Worm (Caenorhabditis elegans) whole organism, L2 larva: ENCODE data around the gene C12D5.4.
A peak's percentile ranks its signal among the peaks of the same experiment; 100 is the strongest.

ENCODE experiments used
- C34F6.9 ChIP-seq: fragments of 150-350 bp; optimal IDR thresholded peaks from 2 replicates; lab custom pipeline; 2014; ENCODE audit warnings: missing biosample characterization, missing genetic modification characterization
- F13H6.1 ChIP-seq: sonication (generic microtip); optimal IDR thresholded peaks from 2 replicates; lab custom pipeline; 2016; ENCODE audit warnings: missing genetic modification characterization, missing compliant biosample characterization
- R02D3.7 ChIP-seq: fragments of 150-350 bp; optimal IDR thresholded peaks from 2 replicates; lab custom pipeline; 2014; ENCODE audit warnings: missing biosample characterization, missing genetic modification characterization
- ZK546.5 ChIP-seq: sonication (generic microtip); optimal IDR thresholded peaks from 2 replicates; lab custom pipeline; 2017; ENCODE audit warnings: missing biosample characterization, missing genetic modification characterization
- ama-1 ChIP-seq: fragments of 150-350 bp; optimal IDR thresholded peaks from 2 replicates; lab custom pipeline; 2018; ENCODE audit warnings: inconsistent platforms
- blmp-1 ChIP-seq: sonication (generic microtip); optimal IDR thresholded peaks from 2 replicates; lab custom pipeline; 2017; ENCODE audit warnings: missing genetic modification characterization, mild to moderate bottlenecking, missing compliant biosample characterization, antibody characterized with exemption, moderate library complexity; ENCODE audit not compliant: insufficient read depth
- ceh-16 ChIP-seq: fragments of 150-350 bp; optimal IDR thresholded peaks from 2 replicates; lab custom pipeline; 2014; ENCODE audit warnings: missing biosample characterization, missing genetic modification characterization
- ceh-82 ChIP-seq: fragments of 150-350 bp; optimal IDR thresholded peaks from 2 replicates; lab custom pipeline; 2014; ENCODE audit warnings: missing biosample characterization, missing genetic modification characterization
- crh-2 ChIP-seq: sonication (generic microtip); optimal IDR thresholded peaks from 2 replicates; lab custom pipeline; 2017; ENCODE audit warnings: missing biosample characterization, missing genetic modification characterization
- egl-27 ChIP-seq: sonication (generic microtip); optimal IDR thresholded peaks from 3 replicates; lab custom pipeline; 2017; ENCODE audit warnings: missing biosample characterization, missing genetic modification reagents, missing genetic modification characterization
- elt-1 ChIP-seq: fragments of 150-350 bp; optimal IDR thresholded peaks from 2 replicates; lab custom pipeline; 2014; ENCODE audit warnings: missing biosample characterization, missing genetic modification characterization
- fos-1 ChIP-seq: fragments of 150-350 bp; optimal IDR thresholded peaks from 2 replicates; lab custom pipeline; 2014; ENCODE audit warnings: missing biosample characterization, missing genetic modification characterization
- gmeb-1 ChIP-seq: fragments of 150-350 bp; optimal IDR thresholded peaks from 2 replicates; lab custom pipeline; 2014; ENCODE audit warnings: missing biosample characterization, missing genetic modification characterization
- lin-11 ChIP-seq: fragments of 150-350 bp; sonication (generic microtip); optimal IDR thresholded peaks from 2 replicates; lab custom pipeline; 2014; ENCODE audit warnings: missing biosample characterization, missing genetic modification characterization, inconsistent platforms, mixed read lengths
- lin-13 ChIP-seq: fragments of 150-350 bp; optimal IDR thresholded peaks from 2 replicates; lab custom pipeline; 2014; ENCODE audit warnings: missing biosample characterization, missing genetic modification reagents, missing genetic modification characterization
- lin-39 ChIP-seq: fragments of 150-350 bp; optimal IDR thresholded peaks from 2 replicates; lab custom pipeline; 2014; ENCODE audit warnings: missing biosample characterization, missing genetic modification reagents, missing genetic modification characterization
- lsy-2 ChIP-seq, 2 experiments: fragments of 150-350 bp in 1 of 2; sonication (generic microtip) in 1 of 2; optimal IDR thresholded peaks; 2 replicates each; lab custom pipeline; 2014 to 2017; ENCODE audit warnings: missing biosample characterization in 2 of 2, missing genetic modification characterization in 2 of 2
- mab-5 ChIP-seq: fragments of 150-350 bp; optimal IDR thresholded peaks from 2 replicates; lab custom pipeline; 2014; ENCODE audit warnings: missing biosample characterization, missing genetic modification characterization
- mdl-1 ChIP-seq, 2 experiments: fragments of 150-350 bp in 1 of 2; sonication (generic microtip) in 1 of 2; optimal IDR thresholded peaks; 2 replicates each; lab custom pipeline; 2017; ENCODE audit warnings: missing biosample characterization in 2 of 2, missing genetic modification characterization in 2 of 2
- nhr-10 ChIP-seq: sonication (generic microtip); optimal IDR thresholded peaks from 2 replicates; lab custom pipeline; 2017; ENCODE audit warnings: missing biosample characterization, missing genetic modification characterization
- nhr-129 ChIP-seq: fragments of 150-350 bp; optimal IDR thresholded peaks from 2 replicates; lab custom pipeline; 2014; ENCODE audit warnings: missing biosample characterization, missing genetic modification characterization
- nhr-237 ChIP-seq: fragments of 150-350 bp; optimal IDR thresholded peaks from 2 replicates; lab custom pipeline; 2014; ENCODE audit warnings: missing biosample characterization, missing genetic modification characterization
- nhr-25 ChIP-seq: fragments of 150-350 bp; sonication (generic microtip); optimal IDR thresholded peaks from 3 replicates; lab custom pipeline; 2014; ENCODE audit warnings: missing biosample characterization, missing genetic modification characterization
- nhr-6 ChIP-seq: fragments of 150-350 bp; optimal IDR thresholded peaks from 2 replicates; lab custom pipeline; 2014; ENCODE audit warnings: missing biosample characterization, missing genetic modification characterization
- nhr-77 ChIP-seq: fragments of 150-350 bp; optimal IDR thresholded peaks from 2 replicates; lab custom pipeline; 2014; ENCODE audit warnings: missing biosample characterization, missing genetic modification characterization
- sem-4 ChIP-seq: fragments of 150-350 bp; optimal IDR thresholded peaks from 2 replicates; lab custom pipeline; 2014; ENCODE audit warnings: missing biosample characterization, missing genetic modification reagents, missing genetic modification characterization
- skn-1 ChIP-seq: sonication (generic microtip); optimal IDR thresholded peaks from 2 replicates; lab custom pipeline; 2017; ENCODE audit warnings: missing biosample characterization, missing genetic modification characterization
- sma-3 ChIP-seq: sonication (generic microtip); optimal IDR thresholded peaks from 2 replicates; lab custom pipeline; 2016; ENCODE audit warnings: missing genetic modification reagents, missing genetic modification characterization, missing compliant biosample characterization
- sma-9 ChIP-seq, 2 experiments: fragments of 150-350 bp in 1 of 2; sonication (generic microtip) in 1 of 2; optimal IDR thresholded peaks; 2 replicates each; lab custom pipeline; 2014 to 2016; ENCODE audit warnings: missing genetic modification characterization in 2 of 2, mild to moderate bottlenecking in 1 of 2, missing biosample characterization in 1 of 2, missing compliant biosample characterization in 1 of 2, missing genetic modification reagents in 1 of 2, moderate library complexity in 1 of 2
- snpc-4 ChIP-seq: fragments of 150-350 bp; optimal IDR thresholded peaks from 2 replicates; lab custom pipeline; 2014; ENCODE audit warnings: missing biosample characterization, missing genetic modification characterization
- unc-55 ChIP-seq: fragments of 150-350 bp; sonication (generic microtip); optimal IDR thresholded peaks from 3 replicates; lab custom pipeline; 2014; ENCODE audit warnings: missing biosample characterization, missing genetic modification reagents, missing genetic modification characterization
- unc-62 ChIP-seq: fragments of 150-350 bp; optimal IDR thresholded peaks from 2 replicates; lab custom pipeline; 2014; ENCODE audit warnings: missing biosample characterization, missing genetic modification reagents, missing genetic modification characterization
- ztf-1 ChIP-seq: fragments of 200-800 bp; sonication (Bioruptor generic); conservative IDR thresholded peaks from 2 replicates; pipeline ENCODE4 v1.3.6; 2022; ENCODE audit warnings: missing genetic modification characterization, missing compliant biosample characterization
- ztf-11 ChIP-seq: sonication (generic microtip); optimal IDR thresholded peaks from 2 replicates; lab custom pipeline; 2017; ENCODE audit warnings: missing biosample characterization, missing genetic modification characterization
- ztf-4 ChIP-seq: fragments of 150-350 bp; optimal IDR thresholded peaks from 2 replicates; lab custom pipeline; 2014; ENCODE audit warnings: missing biosample characterization, missing genetic modification characterization

C12D5.4 gene

DNA sequence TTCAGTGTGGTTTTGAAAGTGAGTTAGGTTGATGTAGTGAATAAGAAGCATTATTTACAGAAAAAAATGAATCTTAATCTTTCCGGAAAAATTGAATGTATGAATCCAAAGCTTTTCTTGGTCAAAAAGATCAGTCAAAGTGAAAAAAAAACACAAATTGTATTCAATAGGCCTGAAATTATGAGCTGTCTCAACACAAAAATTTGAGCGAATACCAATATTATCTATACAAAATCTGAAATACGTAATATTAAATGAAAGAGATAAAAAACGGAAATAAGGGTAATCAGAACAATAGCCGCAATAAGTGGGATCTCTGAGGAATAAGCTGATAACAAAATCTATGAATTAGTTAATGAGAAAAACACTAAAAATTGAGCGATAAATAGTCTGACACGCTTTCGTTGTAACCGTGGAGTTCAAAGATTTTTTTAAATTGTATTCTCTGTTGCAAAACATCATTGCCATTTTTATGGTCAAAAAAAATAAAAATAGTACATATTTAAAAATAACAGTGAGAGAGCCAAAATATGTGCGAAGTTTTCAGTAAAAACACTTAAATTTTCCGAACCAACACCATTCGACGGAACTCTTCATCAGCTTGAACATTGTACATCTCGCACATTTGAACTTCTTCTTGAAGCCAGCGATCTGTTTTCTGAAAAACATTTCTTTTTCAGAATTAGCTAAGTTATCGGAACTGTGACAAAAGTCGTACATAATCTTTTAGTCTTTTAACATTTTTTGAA lies 11.7 kb downstream of the C12D5.4 start, which contains the start of gene sre-11:
Gene sre-11 (minus strand): TSS at position 51 of the 749 bp plus-strand sequence.
- no peak for TF ChIP-seq snpc-4 (tag; lab: Kevin White, UChicago)
- no peak for TF ChIP-seq ceh-82 (tag; lab: Kevin White, UChicago)
- no peak for TF ChIP-seq ama-1 (lab: Kevin White, UChicago)
- no peak for TF ChIP-seq ztf-4 (tag; lab: Kevin White, UChicago)
- no peak for TF ChIP-seq lin-39 (tag; lab: Kevin White, UChicago)

ce11 chrV:7686189-7686588 lies 13.8 kb downstream of the C12D5.4 start, which contains the start of the genes nhr-94 and nhr-152:
nhr-94 (minus strand) TSS chrV:7686335.
nhr-152 (plus strand) TSS chrV:7686350.
- TF ChIP-seq ztf-4 (tag; lab: Kevin White, UChicago) (no peak), R02D3.7 (tag; lab: Kevin White, UChicago) (no peak), sma-9 (GFP tag; optimal IDR thresholded peaks at IDR 0.05; lab: Kevin White, UChicago) (peak; percentile 82), sma-9 (tag; optimal IDR thresholded peaks at IDR 0.05; lab: Kevin White, UChicago) (no peak), ceh-82 (tag; lab: Kevin White, UChicago) (no peak), elt-1 (tag; lab: Kevin White, UChicago) (peak; percentile 11), nhr-25 (peak; percentile 77), sma-3 (GFP tag; lab: Kevin White, UChicago) (no peak), C34F6.9 (no peak), gmeb-1 (tag; lab: Kevin White, UChicago) (no peak), F13H6.1 (tag; lab: Kevin White, UChicago) (no peak), lin-39 (tag; lab: Kevin White, UChicago) (no peak), lin-13 (GFP tag; lab: Kevin White, UChicago) (no peak), skn-1 (tag; lab: Kevin White, UChicago) (no peak), unc-62 (GFP tag; lab: Kevin White, UChicago) (no peak), ZK546.5 (tag; lab: Kevin White, UChicago) (no peak), ama-1 (lab: Kevin White, UChicago) (no peak), mab-5 (no peak), egl-27 (no peak), sem-4 (no peak), ztf-1 (no peak), unc-55 (GFP tag; lab: Kevin White, UChicago) (no peak), fos-1 (tag; lab: Kevin White, UChicago) (peak; percentile 6), nhr-6 (tag; lab: Kevin White, UChicago) (no peak), lsy-2 (tag; optimal IDR thresholded peaks at IDR 0.05; lab: Kevin White, UChicago) (no peak), mdl-1 (tag; optimal IDR thresholded peaks at IDR 0.05; lab: Kevin White, UChicago) (no peak), nhr-129 (tag; lab: Kevin White, UChicago) (no peak), lin-11 (no peak)
- TF ChIP-seq, all 48 proteins: peak for 4

- no peak for TF ChIP-seq unc-62 (GFP tag; lab: Kevin White, UChicago)
- no peak for TF ChIP-seq nhr-77 (tag; lab: Kevin White, UChicago)
- TF ChIP-seq elt-1 (tag; lab: Kevin White, UChicago): no peak
- TF ChIP-seq sma-3 (GFP tag; lab: Kevin White, UChicago): no peak
- TF ChIP-seq blmp-1 (tag; lab: Kevin White, UChicago): no peak
- TF ChIP-seq nhr-25: no peak
- TF ChIP-seq C34F6.9: no peak
- no peak for TF ChIP-seq mdl-1 (tag; optimal IDR thresholded peaks at IDR 0.05; lab: Kevin White, UChicago)
- TF ChIP-seq lsy-2 (tag; optimal IDR thresholded peaks at IDR 0.05; lab: Kevin White, UChicago): no peak
- no peak for TF ChIP-seq skn-1 (tag; lab: Kevin White, UChicago)
- TF ChIP-seq sem-4: no peak
- no peak for TF ChIP-seq nhr-237 (tag; lab: Kevin White, UChicago)
- no peak for TF ChIP-seq ceh-82 (tag; lab: Kevin White, UChicago)
- no peak for TF ChIP-seq crh-2
- no peak for TF ChIP-seq ztf-11 (tag; lab: Kevin White, UChicago)
- no peak for TF ChIP-seq ceh-16 (tag; lab: Kevin White, UChicago)
- no peak for TF ChIP-seq nhr-10 (tag; lab: Kevin White, UChicago)
These were observed 17.5 kb downstream of the C12D5.4 start, which contains the start of gene C12D5.9 for ce11 chrV:7689888-7690287. C12D5.9 (minus strand) TSS chrV:7689988.
